Worm (Caenorhabditis elegans) whole organism, late embryonic: ENCODE measurements around the gene T03F6.4.

Source experiments
- T23F11.4 ChIP-seq: fragments of 200-800 bp; sonication (Bioruptor generic); optimal IDR thresholded peaks from 2 replicates; lab custom pipeline; 2018; ENCODE audit warnings: mild to moderate bottlenecking, missing genetic modification characterization, missing compliant biosample characterization
- ceh-30 ChIP-seq: fragments of 150-350 bp; optimal IDR thresholded peaks from 2 replicates; lab custom pipeline; 2014; ENCODE audit warnings: missing biosample characterization, missing genetic modification characterization
- che-1 ChIP-seq: sonication (generic microtip); optimal IDR thresholded peaks from 2 replicates; lab custom pipeline; 2016; ENCODE audit warnings: mild to moderate bottlenecking, missing genetic modification characterization, missing compliant biosample characterization
- hlh-8 ChIP-seq: sonication (generic microtip); optimal IDR thresholded peaks from 2 replicates; lab custom pipeline; 2016; ENCODE audit warnings: missing genotype, missing genetic modification characterization, missing compliant biosample characterization
- pag-3 ChIP-seq: sonication (generic microtip); optimal IDR thresholded peaks from 2 replicates; lab custom pipeline; 2016; ENCODE audit warnings: missing compliant biosample characterization, missing genetic modification characterization, borderline replicate concordance
- ref-2 ChIP-seq: sonication (generic microtip); optimal IDR thresholded peaks from 2 replicates; lab custom pipeline; 2016; ENCODE audit warnings: missing genetic modification characterization, missing compliant biosample characterization

DNA sequence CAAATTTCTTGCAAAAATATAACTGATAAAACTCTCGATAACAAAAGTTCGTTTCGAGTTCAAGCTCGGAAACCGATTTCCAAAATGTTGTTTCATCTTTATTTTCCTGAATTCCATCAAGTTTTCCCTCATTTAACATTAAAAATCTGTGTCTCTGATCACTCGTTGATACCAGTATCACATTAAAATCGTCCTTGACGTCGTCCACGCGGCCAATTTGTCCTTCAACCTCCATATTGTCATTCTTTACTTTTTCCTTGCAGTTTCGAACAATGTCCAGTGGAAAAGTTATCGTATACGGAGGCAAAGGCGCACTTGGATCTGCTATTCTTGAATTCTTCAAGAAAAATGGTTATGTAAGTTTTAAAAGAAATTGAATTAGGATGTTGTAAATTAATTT, 7.7 kb downstream of the T03F6.4 start, which contains the start of gene qdpr-1:
- no peak for TF ChIP-seq ref-2 (tag; lab: Kevin White, UChicago)
- no peak for TF ChIP-seq che-1 (tag; lab: Kevin White, UChicago)
- no peak for TF ChIP-seq pag-3 (tag; lab: Kevin White, UChicago)
- TF ChIP-seq hlh-8: no peak
- no peak for TF ChIP-seq ceh-30 (tag; lab: Kevin White, UChicago)
- no peak for TF ChIP-seq T23F11.4 (GFP tag; lab: Kevin White, UChicago)
